Worm (Caenorhabditis elegans): ENCODE measurements around the gene ttbk-5.
A peak's percentile ranks its signal among the peaks of the same experiment; 100 is the strongest.

DNA sequence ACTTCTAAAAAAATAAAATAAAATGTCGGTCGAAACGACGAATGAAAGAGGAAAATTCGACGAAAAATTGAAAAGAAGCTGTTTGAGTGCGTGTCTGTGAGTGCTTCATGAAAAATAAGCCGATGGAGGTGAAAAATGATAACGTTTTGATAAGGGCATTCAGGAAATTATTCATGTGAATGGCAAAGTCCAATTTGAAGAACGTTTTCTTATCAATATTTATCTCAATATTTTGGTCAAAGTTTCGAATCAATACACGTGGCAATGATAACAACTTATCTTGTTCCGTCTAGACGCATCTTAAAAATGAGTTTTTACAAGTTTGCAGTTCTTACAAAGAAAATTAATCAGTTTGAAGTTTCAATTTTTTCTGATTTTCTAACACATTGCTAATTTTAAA is 31.3 kb upstream of the ttbk-5 start:
- TF ChIP-seq lin-39 (tag; optimal IDR thresholded peaks at IDR 0.05) (no peak), ceh-82 (tag; optimal IDR thresholded peaks at IDR 0.05) (no peak), ztf-4 (tag; optimal IDR thresholded peaks at IDR 0.05) (no peak), fkh-10 (GFP tag; optimal IDR thresholded peaks at IDR 0.05) (no peak), nhr-71 (tag; optimal IDR thresholded peaks at IDR 0.05) (peak; percentile 31), ztf-11 (tag; optimal IDR thresholded peaks at IDR 0.05) (no peak), fkh-8 (tag; optimal IDR thresholded peaks at IDR 0.05) (no peak)
